Worm (Caenorhabditis elegans) whole organism, young adult: ENCODE results near the gene pho-12.
A peak's percentile ranks its signal among the peaks of the same experiment; 100 is the strongest.

Experiments
- B0035.1 ChIP-seq: sonication (generic microtip); optimal IDR thresholded peaks from 2 replicates; lab custom pipeline; 2016; ENCODE audit warnings: missing genetic modification characterization, mild to moderate bottlenecking, missing compliant biosample characterization, missing genotype, missing genetic modification reagents
- B0261.1 ChIP-seq: sonication (generic microtip); optimal IDR thresholded peaks from 2 replicates; lab custom pipeline; 2016; ENCODE audit warnings: mild to moderate bottlenecking, missing genetic modification characterization, moderate library complexity, missing compliant biosample characterization
- F10E7.11 ChIP-seq: sonication (generic microtip); optimal IDR thresholded peaks from 2 replicates; lab custom pipeline; 2017; ENCODE audit warnings: mild to moderate bottlenecking, missing genetic modification characterization, moderate library complexity, missing compliant biosample characterization
- F37B4.10 ChIP-seq: fragments of 200-800 bp; sonication (Bioruptor generic); IDR thresholded peaks from 2 replicates; pipeline ENCODE4 v1.3.6; 2022; ENCODE audit warnings: missing genetic modification characterization, missing compliant biosample characterization
- F39B2.1 ChIP-seq: fragments of 200-800 bp; sonication (Bioruptor generic); IDR thresholded peaks from 2 replicates; pipeline ENCODE4 v1.3.6; 2022; ENCODE audit warnings: missing genetic modification reagents, missing genetic modification characterization, missing compliant biosample characterization
- K11D2.4 ChIP-seq: fragments of 200-800 bp; sonication (Bioruptor generic); IDR thresholded peaks from 2 replicates; pipeline ENCODE4 v1.3.6; 2022; ENCODE audit warnings: missing genetic modification reagents, missing genetic modification characterization, missing compliant biosample characterization
- Y67H2A.10 ChIP-seq: fragments of 200-800 bp; sonication (Bioruptor generic); conservative IDR thresholded peaks from 2 replicates; pipeline ENCODE4 v1.3.6; 2022; ENCODE audit warnings: missing genetic modification reagents, missing genetic modification characterization, missing compliant biosample characterization
- Y79H2A.3 ChIP-seq: fragments of 200-800 bp; sonication (Bioruptor generic); conservative IDR thresholded peaks from 2 replicates; pipeline ENCODE4 v1.3.6; 2022; ENCODE audit warnings: missing genetic modification reagents, missing genetic modification characterization, missing compliant biosample characterization
- ZK185.1 ChIP-seq: sonication (generic microtip); optimal IDR thresholded peaks from 2 replicates; lab custom pipeline; 2016; ENCODE audit warnings: mild to moderate bottlenecking, missing genetic modification characterization, missing compliant biosample characterization; ENCODE audit not compliant: poor library complexity, severe bottlenecking
- atf-7 ChIP-seq: sonication (generic microtip); optimal IDR thresholded peaks from 2 replicates; lab custom pipeline; 2017; ENCODE audit warnings: mild to moderate bottlenecking, missing genetic modification characterization, missing compliant biosample characterization
- athp-1 ChIP-seq: sonication (generic microtip); optimal IDR thresholded peaks from 2 replicates; lab custom pipeline; 2017; ENCODE audit warnings: mild to moderate bottlenecking, missing genetic modification characterization, missing compliant biosample characterization
- attf-3 ChIP-seq: fragments of 200-800 bp; sonication (Bioruptor generic); conservative IDR thresholded peaks from 2 replicates; pipeline ENCODE4 v1.3.6; 2022; ENCODE audit warnings: missing genetic modification reagents, missing genetic modification characterization, missing compliant biosample characterization
- attf-5 ChIP-seq: fragments of 200-800 bp; sonication (Bioruptor generic); optimal IDR thresholded peaks from 2 replicates; lab custom pipeline; 2018; ENCODE audit warnings: mild to moderate bottlenecking, missing genetic modification characterization, missing compliant biosample characterization
- cebp-1 ChIP-seq, 2 experiments: fragments of 200-800 bp in 1 of 2; sonication (Bioruptor generic) in 1 of 2; sonication (generic microtip) in 1 of 2; IDR thresholded peaks in 1 of 2; optimal IDR thresholded peaks in 1 of 2; 2 replicates each; pipeline versions ENCODE4 v1.3.6 to Lab custom; 2017 to 2022; ENCODE audit warnings: missing compliant biosample characterization in 2 of 2, missing genetic modification characterization in 2 of 2, mild to moderate bottlenecking in 1 of 2, missing genetic modification reagents in 1 of 2, moderate library complexity in 1 of 2
- ceh-27 ChIP-seq: fragments of 200-800 bp; sonication (Bioruptor generic); optimal IDR thresholded peaks from 2 replicates; lab custom pipeline; 2018; ENCODE audit warnings: mild to moderate bottlenecking, missing genetic modification characterization, moderate library complexity, missing compliant biosample characterization
- ceh-79 ChIP-seq: sonication (generic microtip); optimal IDR thresholded peaks from 2 replicates; lab custom pipeline; 2017; ENCODE audit warnings: mild to moderate bottlenecking, missing genetic modification characterization, missing compliant biosample characterization
- chd-7 ChIP-seq: sonication (generic microtip); optimal IDR thresholded peaks from 2 replicates; lab custom pipeline; 2016; ENCODE audit warnings: mild to moderate bottlenecking, missing genetic modification characterization, moderate library complexity, missing compliant biosample characterization
- dox-1 ChIP-seq: fragments of 200-800 bp; sonication (Bioruptor generic); IDR thresholded peaks from 2 replicates; pipeline ENCODE4 v1.3.6; 2022; ENCODE audit warnings: missing genetic modification reagents, missing genetic modification characterization, missing compliant biosample characterization
- dpff-1 ChIP-seq: sonication (generic microtip); optimal IDR thresholded peaks from 2 replicates; lab custom pipeline; 2017; ENCODE audit warnings: mild to moderate bottlenecking, missing genetic modification characterization, missing compliant biosample characterization
- ekl-4 ChIP-seq: fragments of 200-800 bp; sonication (Bioruptor generic); IDR thresholded peaks from 2 replicates; pipeline ENCODE4 v1.3.6; 2022; ENCODE audit warnings: missing genetic modification reagents, missing genetic modification characterization, missing compliant biosample characterization
- hlh-12 ChIP-seq: sonication (generic microtip); optimal IDR thresholded peaks from 2 replicates; lab custom pipeline; 2016; ENCODE audit warnings: missing genetic modification characterization, missing compliant biosample characterization
- hmg-1.2 ChIP-seq: fragments of 200-800 bp; sonication (Bioruptor generic); IDR thresholded peaks from 2 replicates; pipeline ENCODE4 v1.3.6; 2022; ENCODE audit warnings: missing genetic modification reagents, missing genetic modification characterization, missing compliant biosample characterization
- lag-1 ChIP-seq: fragments of 200-800 bp; sonication (Bioruptor generic); IDR thresholded peaks from 2 replicates; pipeline ENCODE4 v1.3.6; 2022; ENCODE audit warnings: missing genetic modification reagents, missing genetic modification characterization, missing compliant biosample characterization
- lin-26 ChIP-seq: fragments of 200-800 bp; sonication (Bioruptor generic); IDR thresholded peaks from 2 replicates; pipeline ENCODE4 v1.3.6; 2022; ENCODE audit warnings: missing genetic modification reagents, missing genetic modification characterization, missing compliant biosample characterization
- lin-40 ChIP-seq: sonication (generic microtip); optimal IDR thresholded peaks from 2 replicates; lab custom pipeline; 2016; ENCODE audit warnings: missing genetic modification characterization, mild to moderate bottlenecking, missing compliant biosample characterization, missing genotype, missing genetic modification reagents
- lsl-1 ChIP-seq: fragments of 200-800 bp; sonication (Bioruptor generic); optimal IDR thresholded peaks from 2 replicates; lab custom pipeline; 2018; ENCODE audit warnings: mild to moderate bottlenecking, missing genetic modification characterization, moderate library complexity, missing compliant biosample characterization
- madf-10 ChIP-seq: sonication (generic microtip); optimal IDR thresholded peaks from 2 replicates; lab custom pipeline; 2016; ENCODE audit warnings: mild to moderate bottlenecking, missing genetic modification characterization, missing compliant biosample characterization
- madf-3 ChIP-seq: fragments of 200-800 bp; sonication (Bioruptor generic); IDR thresholded peaks from 2 replicates; pipeline ENCODE4 v1.3.6; 2022; ENCODE audit warnings: missing genetic modification reagents, missing genetic modification characterization, missing compliant biosample characterization
- mxl-1 ChIP-seq: sonication (generic microtip); optimal IDR thresholded peaks from 2 replicates; lab custom pipeline; 2016; ENCODE audit warnings: missing genetic modification characterization, missing compliant biosample characterization
- nhr-179 ChIP-seq: sonication (generic microtip); optimal IDR thresholded peaks from 2 replicates; lab custom pipeline; 2016; ENCODE audit warnings: mild to moderate bottlenecking, missing genetic modification characterization, missing compliant biosample characterization
- nhr-80 ChIP-seq: sonication (generic microtip); optimal IDR thresholded peaks from 2 replicates; lab custom pipeline; 2016; ENCODE audit warnings: missing genetic modification characterization, missing compliant biosample characterization
- pbrm-1 ChIP-seq: fragments of 200-800 bp; sonication (Bioruptor generic); IDR thresholded peaks from 2 replicates; pipeline ENCODE4 v1.3.6; 2022; ENCODE audit warnings: missing genetic modification reagents, missing genetic modification characterization, missing compliant biosample characterization
- pha-4 ChIP-seq: fragments of 150-350 bp; sonication (generic microtip); optimal IDR thresholded peaks from 2 replicates; lab custom pipeline; 2014; ENCODE audit warnings: missing biosample characterization, missing genetic modification reagents, missing genetic modification characterization
- rpc-1 ChIP-seq, 2 experiments: fragments of 150-350 bp in 1 of 2; sonication (generic microtip) in 1 of 2; optimal IDR thresholded peaks; 2 replicates each; lab custom pipeline; 2014 to 2018; ENCODE audit warnings: missing biosample characterization in 1 of 2, missing genetic modification characterization in 1 of 2, missing genetic modification reagents in 1 of 2, missing genotype in 1 of 2
- snpc-1.1 ChIP-seq: sonication (generic microtip); optimal IDR thresholded peaks from 2 replicates; lab custom pipeline; 2017; ENCODE audit warnings: missing genetic modification characterization, mild to moderate bottlenecking, missing compliant biosample characterization, antibody characterized with exemption, moderate library complexity, missing genotype, missing genetic modification reagents; ENCODE audit not compliant: insufficient read depth
- snpc-1.3 ChIP-seq: sonication (generic microtip); optimal IDR thresholded peaks from 2 replicates; lab custom pipeline; 2017; ENCODE audit warnings: missing genetic modification characterization, mild to moderate bottlenecking, missing compliant biosample characterization, antibody characterized with exemption, moderate library complexity, missing genotype, missing genetic modification reagents; ENCODE audit not compliant: insufficient read depth
- somi-1 ChIP-seq: fragments of 200-800 bp; sonication (Bioruptor generic); optimal IDR thresholded peaks from 2 replicates; lab custom pipeline; 2018; ENCODE audit warnings: mild to moderate bottlenecking, missing genetic modification characterization, missing compliant biosample characterization
- tbp1 ChIP-seq: fragments of 200-800 bp; sonication (Bioruptor generic); optimal IDR thresholded peaks from 2 replicates; lab custom pipeline; 2018; ENCODE audit warnings: mild to moderate bottlenecking, missing genetic modification characterization, missing compliant biosample characterization
- ztf-18 ChIP-seq: sonication (generic microtip); optimal IDR thresholded peaks from 2 replicates; lab custom pipeline; 2016; ENCODE audit warnings: missing genotype, mild to moderate bottlenecking, missing genetic modification characterization, missing compliant biosample characterization
- ztf-26 ChIP-seq: sonication (generic microtip); optimal IDR thresholded peaks from 2 replicates; lab custom pipeline; 2017; ENCODE audit warnings: missing genetic modification characterization, missing compliant biosample characterization
- ztf-3 ChIP-seq: fragments of 200-800 bp; sonication (Bioruptor generic); optimal IDR thresholded peaks from 2 replicates; lab custom pipeline; 2018; ENCODE audit warnings: mild to moderate bottlenecking, missing genetic modification characterization, missing compliant biosample characterization

The pho-12 gene

DNA sequence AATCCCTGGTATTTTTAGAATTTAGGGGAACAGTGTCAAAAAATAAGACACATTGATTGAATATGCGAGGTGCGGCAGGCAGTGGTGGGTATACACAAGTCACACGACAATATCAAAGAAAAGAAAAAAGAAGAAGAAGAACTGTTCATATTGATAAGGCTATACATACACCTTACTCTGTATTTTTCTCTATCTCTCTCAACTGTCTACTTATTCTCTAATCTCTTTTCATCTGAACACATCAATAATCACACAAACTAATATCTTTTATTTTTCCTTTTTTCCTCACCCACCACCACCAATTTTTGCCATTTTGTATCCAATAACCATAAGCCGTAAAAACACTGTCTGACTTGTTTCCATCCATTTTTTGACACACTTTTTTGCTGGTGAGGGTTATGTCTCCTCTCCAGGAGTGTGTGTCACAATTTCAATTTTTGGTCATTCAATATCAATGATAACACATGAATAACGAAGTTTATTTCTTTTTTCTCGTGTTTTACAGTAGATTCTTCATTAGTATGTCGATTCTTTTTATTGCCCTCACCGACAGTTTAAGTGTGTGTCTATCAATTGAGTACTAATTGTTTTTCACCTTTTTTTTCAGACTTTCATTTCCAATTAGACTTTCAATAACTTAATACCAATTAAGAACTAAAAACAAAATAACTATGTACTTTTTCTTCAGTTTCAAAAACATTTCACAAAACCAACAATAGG is 41.1 kb downstream of the pho-12 start:
- peak; percentile 39 for TF ChIP-seq ztf-26 (tag; lab: Kevin White, UChicago)
- no peak for TF ChIP-seq hlh-12 (tag; lab: Kevin White, UChicago)
- TF ChIP-seq nhr-80 (tag; lab: Kevin White, UChicago), result peak; percentile 90
- TF ChIP-seq madf-10, result peak; percentile 17
- no peak for TF ChIP-seq cebp-1 (GFP tag; IDR thresholded peaks at IDR 0.05; lab: Robert Waterston, UW)
- peak; percentile 36 for TF ChIP-seq cebp-1 (tag; optimal IDR thresholded peaks at IDR 0.05; lab: Kevin White, UChicago)
- TF ChIP-seq somi-1, result peak; percentile 10
- TF ChIP-seq lin-40 (tag; lab: Kevin White, UChicago), result peak; percentile 44
- TF ChIP-seq snpc-1.3, result no peak
- no peak for TF ChIP-seq ceh-79 (tag; lab: Kevin White, UChicago)
- TF ChIP-seq tbp1 (GFP tag; lab: Kevin White, UChicago), result peak; percentile 13
- TF ChIP-seq ZK185.1 (tag; lab: Kevin White, UChicago), result peak; percentile 18
- TF ChIP-seq atf-7 (tag; lab: Kevin White, UChicago), result peak; percentile 18
- no peak for TF ChIP-seq F10E7.11 (tag; lab: Kevin White, UChicago)
- TF ChIP-seq B0035.1 (tag; lab: Kevin White, UChicago), result no peak
- no peak for TF ChIP-seq mxl-1 (tag; lab: Kevin White, UChicago)
- peak; percentile 60 for TF ChIP-seq dox-1 (GFP tag; lab: Robert Waterston, UW)
- TF ChIP-seq attf-5 (GFP tag; lab: Kevin White, UChicago), result peak; percentile 38
- TF ChIP-seq F37B4.10, result no peak
- no peak for TF ChIP-seq madf-3

DNA sequence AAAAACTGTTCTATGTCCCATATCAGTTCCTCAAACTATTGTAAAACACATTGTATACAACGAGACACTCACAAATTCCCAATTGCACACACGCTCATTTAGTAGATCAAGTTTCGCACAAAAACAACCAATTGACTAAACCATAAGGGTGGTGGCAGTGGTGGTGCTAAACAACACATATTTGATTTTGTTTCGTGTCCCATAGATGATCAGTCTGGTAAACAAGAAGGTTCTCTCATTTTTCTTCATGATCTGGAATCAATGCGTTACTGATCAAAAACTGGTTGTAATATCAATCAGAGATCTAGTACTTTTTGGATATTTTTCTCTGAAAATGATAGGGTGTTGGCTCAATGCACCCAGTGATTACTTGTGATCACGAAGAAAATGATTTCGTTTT is 42.0 kb downstream of the pho-12 start:
- TF ChIP-seq F37B4.10, result no peak
- no peak for TF ChIP-seq cebp-1 (GFP tag; IDR thresholded peaks at IDR 0.05; lab: Robert Waterston, UW)
- no peak for TF ChIP-seq cebp-1 (tag; optimal IDR thresholded peaks at IDR 0.05; lab: Kevin White, UChicago)
- no peak for TF ChIP-seq lin-26
- no peak for TF ChIP-seq ztf-3 (GFP tag; lab: Kevin White, UChicago)
- TF ChIP-seq rpc-1 (optimal IDR thresholded peaks at IDR 0.05; lab: Kevin White, UChicago), result no peak
- no peak for TF ChIP-seq rpc-1 (tag; optimal IDR thresholded peaks at IDR 0.05; lab: Kevin White, UChicago)
- no peak for TF ChIP-seq F39B2.1 (GFP tag; lab: Robert Waterston, UW)
- no peak for TF ChIP-seq B0261.1 (tag; lab: Kevin White, UChicago)
- TF ChIP-seq snpc-1.1, result no peak
- TF ChIP-seq attf-5 (GFP tag; lab: Kevin White, UChicago), result no peak

DNA sequence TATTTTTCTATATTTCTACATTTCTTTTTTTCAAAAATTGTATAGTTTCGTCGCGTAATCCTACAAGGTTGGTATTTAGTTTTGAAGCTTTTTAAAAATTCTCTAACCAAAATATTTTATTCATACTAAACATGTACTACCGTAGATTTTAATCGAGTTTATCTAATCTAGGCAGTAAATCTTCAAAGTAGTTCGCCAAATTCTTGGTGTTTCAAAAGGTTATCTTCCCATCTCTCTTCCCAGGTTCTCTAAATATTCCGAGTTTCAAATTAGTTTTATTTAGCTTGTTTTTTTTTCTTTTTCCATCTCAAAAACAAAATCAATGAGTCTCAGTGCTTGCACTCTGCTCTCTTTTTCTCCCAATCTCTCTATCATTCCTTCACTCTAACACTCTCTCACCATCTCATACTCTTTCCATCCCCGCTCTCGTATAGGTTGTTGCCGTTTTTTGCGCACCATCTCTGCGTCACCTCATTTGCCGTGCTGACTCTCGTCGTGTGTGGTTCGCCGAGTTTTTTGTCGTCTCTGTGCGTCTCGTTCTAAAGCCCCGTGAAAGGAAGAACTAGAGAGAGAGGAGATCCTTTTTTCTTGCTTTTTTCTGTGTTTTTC is 43.5 kb downstream of the pho-12 start:
- no peak for TF ChIP-seq dpff-1 (tag; lab: Kevin White, UChicago)
- TF ChIP-seq Y79H2A.3, result no peak
- TF ChIP-seq ZK185.1 (tag; lab: Kevin White, UChicago), result peak; percentile 14
- peak; percentile 74; the same call in 1 of the 2 replicates for TF ChIP-seq K11D2.4 (GFP tag; lab: Robert Waterston, UW)
- no peak for TF ChIP-seq ceh-79 (tag; lab: Kevin White, UChicago)
- TF ChIP-seq attf-3 (GFP tag; lab: Robert Waterston, UW), result no peak
- TF ChIP-seq lsl-1, result no peak
- no peak for TF ChIP-seq rpc-1 (optimal IDR thresholded peaks at IDR 0.05; lab: Kevin White, UChicago)
- TF ChIP-seq rpc-1 (tag; optimal IDR thresholded peaks at IDR 0.05; lab: Kevin White, UChicago), result no peak
- TF ChIP-seq nhr-179, result no peak
- peak; percentile 64 for TF ChIP-seq nhr-80 (tag; lab: Kevin White, UChicago)
- TF ChIP-seq lin-26, result peak; percentile 43; the same call in 1 of the 2 replicates
- TF ChIP-seq pbrm-1 (GFP tag; lab: Robert Waterston, UW), result 0 out of 2 replicates have a peak, but pooled peaks have one; percentile 36
- peak; percentile 44 for TF ChIP-seq ceh-27 (GFP tag; lab: Kevin White, UChicago)
- TF ChIP-seq ekl-4, result 0 out of 2 replicates have a peak, but pooled peaks have one; percentile 33
- peak; percentile 69 for TF ChIP-seq chd-7 (tag; lab: Kevin White, UChicago)
- TF ChIP-seq lin-40 (tag; lab: Kevin White, UChicago), result peak; percentile 80
- TF ChIP-seq athp-1, result no peak
- TF ChIP-seq dox-1 (GFP tag; lab: Robert Waterston, UW), result peak; percentile 60
- TF ChIP-seq lag-1, result no peak
- no peak for TF ChIP-seq somi-1
- no peak for TF ChIP-seq pha-4
- no peak for TF ChIP-seq Y67H2A.10 (GFP tag; lab: Robert Waterston, UW)
- TF ChIP-seq ztf-18, result peak; percentile 17
- TF ChIP-seq hmg-1.2, result peak; percentile 89
